Fruit fly (Drosophila melanogaster): ENCODE results near the gene tll.
A peak's percentile ranks its signal among the peaks of the same experiment; 100 is the strongest.

Gene tll

dm6 chr3R:30802779-30803178 lies 49.3 kb upstream of the tll start (continued):
- no peak for TF ChIP-seq Stat92E (GFP tag; optimal IDR thresholded peaks at IDR 0.05)
- no peak for TF ChIP-seq CG12104 (GFP tag; optimal IDR thresholded peaks at IDR 0.05)
- TF ChIP-seq Xrp1 (GFP tag; IDR thresholded peaks at IDR 0.05) = no peak; the same call in 1 of the 2 replicates
- TF ChIP-seq gro (GFP tag; optimal IDR thresholded peaks at IDR 0.05) = no peak
- no peak for TF ChIP-seq CG6791 (GFP tag; IDR thresholded peaks at IDR 0.05; ENCODE audit: partially characterized antibody)
- peak; percentile 78 for TF ChIP-seq Med (GFP tag)
- peak; percentile 34 for TF ChIP-seq CG15514 (GFP tag; optimal IDR thresholded peaks at IDR 0.05)
- TF ChIP-seq Dip3 (GFP tag; optimal IDR thresholded peaks at IDR 0.05) = peak; percentile 5
- no peak for TF ChIP-seq Dip2 (GFP tag; IDR thresholded peaks at IDR 0.05)
- no peak for TF ChIP-seq CG7271 (tag; optimal IDR thresholded peaks at IDR 0.05)
- TF ChIP-seq lola (GFP tag; optimal IDR thresholded peaks at IDR 0.05) = no peak
- TF ChIP-seq Camta (GFP tag; optimal IDR thresholded peaks at IDR 0.05) = peak; percentile 20
- TF ChIP-seq kni (GFP tag; optimal IDR thresholded peaks at IDR 0.05) = no peak
- TF ChIP-seq Fer2 (tag; optimal IDR thresholded peaks at IDR 0.05) = peak; percentile 10
- TF ChIP-seq cad (GFP tag; optimal IDR thresholded peaks at IDR 0.05) = no peak
- no peak for TF ChIP-seq CG12299 (tag; optimal IDR thresholded peaks at IDR 0.05)
- TF ChIP-seq tin (GFP tag; optimal IDR thresholded peaks at IDR 0.05) = peak; percentile 11
- no peak for TF ChIP-seq CG6689 (GFP tag; IDR thresholded peaks at IDR 0.05)
- TF ChIP-seq Tbp (GFP tag; optimal IDR thresholded peaks at IDR 0.05) = no peak
- TF ChIP-seq ATbp (GFP tag; optimal IDR thresholded peaks at IDR 0.05) = peak; percentile 43
- no peak for TF ChIP-seq hb (GFP tag; IDR thresholded peaks at IDR 0.05; ENCODE audit: partially characterized antibody)
- TF ChIP-seq mirr (GFP tag; optimal IDR thresholded peaks at IDR 0.05) = peak; percentile 17
- TF ChIP-seq unc-4 (GFP tag; IDR thresholded peaks at IDR 0.05; ENCODE audit: partially characterized antibody) = no peak
- no peak for TF ChIP-seq CG14860 (GFP tag; IDR thresholded peaks at IDR 0.05; ENCODE audit: partially characterized antibody)
- TF ChIP-seq ase (GFP tag; IDR thresholded peaks at IDR 0.05) = no peak
- TF ChIP-seq CoRest (tag; optimal IDR thresholded peaks at IDR 0.05) = no peak
- no peak for TF ChIP-seq CG7928 (GFP tag; optimal IDR thresholded peaks at IDR 0.05)
- TF ChIP-seq CG6654 (GFP tag; optimal IDR thresholded peaks at IDR 0.05) = no peak
- TF ChIP-seq CG12071 (GFP tag; optimal IDR thresholded peaks at IDR 0.05) = peak; percentile 69
- TF ChIP-seq CG13424 (tag; optimal IDR thresholded peaks at IDR 0.05) = peak; percentile 9
- TF ChIP-seq CG17912 (GFP tag; optimal IDR thresholded peaks at IDR 0.05) = peak; percentile 48
- no peak for TF ChIP-seq nom (GFP tag; optimal IDR thresholded peaks at IDR 0.05)
- no peak for TF ChIP-seq Six4 (GFP tag; optimal IDR thresholded peaks at IDR 0.05)
- TF ChIP-seq CG10274 (GFP tag; optimal IDR thresholded peaks at IDR 0.05) = no peak
- TF ChIP-seq CG11696 (GFP tag; IDR thresholded peaks at IDR 0.05) = no peak
- no peak for TF ChIP-seq bsh (GFP tag; optimal IDR thresholded peaks at IDR 0.05)
- 0 out of 2 replicates have a peak, but pooled peaks have one; percentile 43 for TF ChIP-seq HLH3B (GFP tag; IDR thresholded peaks at IDR 0.05)
- TF ChIP-seq mld (GFP tag; IDR thresholded peaks at IDR 0.05; ENCODE audit: partially characterized antibody) = no peak
- no peak for TF ChIP-seq CG18764 (GFP tag; optimal IDR thresholded peaks at IDR 0.05)
- TF ChIP-seq sens-2 (GFP tag; IDR thresholded peaks at IDR 0.05) = no peak
- TF ChIP-seq Hmx (GFP tag; optimal IDR thresholded peaks at IDR 0.05) = no peak
- no peak for TF ChIP-seq CG10979 (tag; optimal IDR thresholded peaks at IDR 0.05)
- no peak for TF ChIP-seq maf-S (GFP tag; optimal IDR thresholded peaks at IDR 0.05)
- no peak for TF ChIP-seq CG30431 (GFP tag; optimal IDR thresholded peaks at IDR 0.05)
- peak; percentile 43 for TF ChIP-seq CG17359 (tag; optimal IDR thresholded peaks at IDR 0.05)
- no peak for TF ChIP-seq fd96Cb (tag; optimal IDR thresholded peaks at IDR 0.05)
- no peak for TF ChIP-seq CG32772 (GFP tag; IDR thresholded peaks at IDR 0.05)
- peak; percentile 29; the same call in 1 of the 2 replicates for TF ChIP-seq Awh (GFP tag; IDR thresholded peaks at IDR 0.05)
- TF ChIP-seq CG31441 (GFP tag; IDR thresholded peaks at IDR 0.05) = no peak
- no peak for TF ChIP-seq lilli (GFP tag; optimal IDR thresholded peaks at IDR 0.05)
